Fruit fly (Drosophila melanogaster) whole organism, wandering third instar larva: ENCODE data around the gene CG31139.
A peak's percentile ranks its signal among the peaks of the same experiment; 100 is the strongest.

ENCODE experiments used
- Abd-B ChIP-seq: fragments of >200 bp; optimal IDR thresholded peaks from 2 replicates; lab custom pipeline; 2017; ENCODE audit warnings: missing biosample characterization, missing genetic modification characterization
- CG32264 ChIP-seq: fragments of 200-800 bp; sonication (Bioruptor generic); optimal IDR thresholded peaks from 2 replicates; lab custom pipeline; 2016; ENCODE audit warnings: missing biosample characterization, missing genetic modification characterization
- CG9705 ChIP-seq: fragments of 200-800 bp; sonication (Bioruptor generic); optimal IDR thresholded peaks from 2 replicates; lab custom pipeline; 2018; ENCODE audit warnings: missing biosample characterization, mild to moderate bottlenecking, missing genetic modification characterization
- CrebA ChIP-seq: fragments of 200-800 bp; sonication (Bioruptor generic); optimal IDR thresholded peaks from 2 replicates; lab custom pipeline; 2016; ENCODE audit warnings: missing biosample characterization, mild to moderate bottlenecking, missing genetic modification characterization, borderline replicate concordance
- Dfd ChIP-seq: fragments of >200 bp; optimal IDR thresholded peaks from 2 replicates; lab custom pipeline; 2017; ENCODE audit warnings: missing biosample characterization, missing genetic modification characterization
- Dif ChIP-seq: fragments of 200-275, 200-300 bp; sonication (Bioruptor generic); optimal IDR thresholded peaks from 2 replicates; lab custom pipeline; 2018; ENCODE audit warnings: missing biosample characterization, missing genetic modification characterization; ENCODE audit not compliant: partially characterized antibody
- GATAd ChIP-seq: sonication (Bioruptor generic); optimal IDR thresholded peaks from 2 replicates; lab custom pipeline; 2016; ENCODE audit warnings: missing biosample characterization, missing genetic modification characterization
- HLH106 ChIP-seq: fragments of 200-800 bp; optimal IDR thresholded peaks from 3 replicates; lab custom pipeline; 2019; ENCODE audit warnings: missing biosample characterization, mild to moderate bottlenecking, missing genetic modification characterization, moderate library complexity
- Hnf4 ChIP-seq: fragments of 200-800 bp; sonication (Bioruptor generic); optimal IDR thresholded peaks from 2 replicates; lab custom pipeline; 2016; ENCODE audit warnings: missing biosample characterization, mild to moderate bottlenecking, missing genetic modification characterization
- Hr78 ChIP-seq: fragments of >200 bp; optimal IDR thresholded peaks from 2 replicates; lab custom pipeline; 2017; ENCODE audit warnings: missing biosample characterization, missing genetic modification characterization
- Hr83 ChIP-seq: fragments of 200-300 bp; sonication (Bioruptor generic); optimal IDR thresholded peaks from 2 replicates; lab custom pipeline; 2016; ENCODE audit warnings: missing biosample characterization, mild to moderate bottlenecking, missing genetic modification characterization, moderate library complexity; ENCODE audit not compliant: poor library complexity, severe bottlenecking
- Jra ChIP-seq: sonication (Bioruptor generic); optimal IDR thresholded peaks from 2 replicates; lab custom pipeline; 2016; ENCODE audit warnings: missing biosample characterization, missing genetic modification characterization
- Mio ChIP-seq: sonication (Bioruptor generic); optimal IDR thresholded peaks from 2 replicates; lab custom pipeline; 2016; ENCODE audit warnings: missing biosample characterization, missing genetic modification characterization
- Myc ChIP-seq: fragments of >200 bp; optimal IDR thresholded peaks from 2 replicates; lab custom pipeline; 2017
- OdsH ChIP-seq: fragments of 200-800 bp; sonication (Bioruptor generic); optimal IDR thresholded peaks from 2 replicates; lab custom pipeline; 2016; ENCODE audit warnings: missing biosample characterization, mild to moderate bottlenecking, missing genetic modification characterization
- Rel ChIP-seq, 2 experiments: fragments of 200-800 bp; sonication (Bioruptor generic) in 1 of 2; optimal IDR thresholded peaks; 2 replicates in 1 of 2; 3 replicates in 1 of 2; lab custom pipeline; 2016 to 2019; ENCODE audit warnings: mild to moderate bottlenecking in 2 of 2, missing biosample characterization in 2 of 2, missing genetic modification characterization in 2 of 2, moderate library complexity in 1 of 2
- Sp1 ChIP-seq: fragments of 200-800 bp; sonication (Bioruptor generic); optimal IDR thresholded peaks from 3 replicates; lab custom pipeline; 2019; ENCODE audit warnings: missing biosample characterization, mild to moderate bottlenecking, missing genetic modification characterization, moderate library complexity
- Vsx2 ChIP-seq: fragments of 200-300, 225-300 bp; sonication (Bioruptor generic); optimal IDR thresholded peaks from 2 replicates; lab custom pipeline; 2018; ENCODE audit warnings: missing biosample characterization, missing genetic modification characterization; ENCODE audit not compliant: partially characterized antibody
- br ChIP-seq: fragments of 200-800 bp; sonication (Bioruptor generic); optimal IDR thresholded peaks from 2 replicates; lab custom pipeline; 2016; ENCODE audit warnings: missing biosample characterization, missing genetic modification characterization
- brk ChIP-seq: fragments of 200-800 bp; sonication (Bioruptor generic); optimal IDR thresholded peaks from 2 replicates; lab custom pipeline; 2016; ENCODE audit warnings: missing biosample characterization, mild to moderate bottlenecking, missing genetic modification characterization
- dl ChIP-seq, 2 experiments: fragments of 175-275, 200-275 bp in 1 of 2; fragments of 200-275 bp in 1 of 2; sonication (Bioruptor generic); optimal IDR thresholded peaks; lab custom pipeline; 2018; ENCODE audit warnings: mild to moderate bottlenecking in 2 of 2, missing biosample characterization in 2 of 2, missing genetic modification characterization in 2 of 2, moderate library complexity in 2 of 2; ENCODE audit not compliant: partially characterized antibody in 2 of 2, insufficient read depth in 1 of 2
- dmrt93B ChIP-seq: fragments of 200-800 bp; sonication (Bioruptor generic); optimal IDR thresholded peaks from 2 replicates; lab custom pipeline; 2018; ENCODE audit warnings: missing biosample characterization, mild to moderate bottlenecking, missing genetic modification characterization
- dsf ChIP-seq: sonication (Bioruptor generic); optimal IDR thresholded peaks from 2 replicates; lab custom pipeline; 2016; ENCODE audit warnings: missing biosample characterization, missing genetic modification characterization, borderline replicate concordance
- ey ChIP-seq: fragments of 200-800 bp; sonication (Bioruptor generic); optimal IDR thresholded peaks from 2 replicates; lab custom pipeline; 2016; ENCODE audit warnings: missing biosample characterization, missing genetic modification characterization
- foxo ChIP-seq, 2 experiments: fragments of 200-800 bp; sonication (Bioruptor generic); optimal IDR thresholded peaks; 2 replicates in 1 of 2; 3 replicates in 1 of 2; lab custom pipeline; 2016 to 2017; ENCODE audit warnings: missing biosample characterization in 2 of 2, missing genetic modification characterization in 2 of 2
- fru ChIP-seq: fragments of 200-800 bp; sonication (Bioruptor generic); optimal IDR thresholded peaks from 3 replicates; lab custom pipeline; 2016; ENCODE audit warnings: missing biosample characterization, mild to moderate bottlenecking, missing genetic modification characterization
- h ChIP-seq: fragments of 200-800 bp; sonication (Bioruptor generic); optimal IDR thresholded peaks from 3 replicates; lab custom pipeline; 2016; ENCODE audit warnings: missing biosample characterization, mild to moderate bottlenecking, missing genetic modification characterization
- jim ChIP-seq: fragments of 175-275, 200-325 bp; sonication (Bioruptor generic); optimal IDR thresholded peaks from 2 replicates; lab custom pipeline; 2016; ENCODE audit warnings: missing biosample characterization, mild to moderate bottlenecking, missing genetic modification characterization
- lola ChIP-seq: fragments of >200 bp; optimal IDR thresholded peaks from 2 replicates; lab custom pipeline; 2017; ENCODE audit warnings: missing biosample characterization, missing genetic modification characterization
- pan ChIP-seq: fragments of >200 bp; optimal IDR thresholded peaks from 2 replicates; lab custom pipeline; 2017
- psq ChIP-seq: fragments of 200-800 bp; sonication (Bioruptor generic); optimal IDR thresholded peaks from 3 replicates; lab custom pipeline; 2017; ENCODE audit warnings: missing biosample characterization, mild to moderate bottlenecking, missing genetic modification characterization, moderate library complexity
- rgr ChIP-seq: fragments of 200-800 bp; sonication (Bioruptor generic); optimal IDR thresholded peaks from 3 replicates; lab custom pipeline; 2016; ENCODE audit warnings: missing biosample characterization, mild to moderate bottlenecking, missing genetic modification characterization
- sage ChIP-seq: fragments of 200-800 bp; sonication (Bioruptor generic); optimal IDR thresholded peaks from 2 replicates; lab custom pipeline; 2016; ENCODE audit warnings: missing biosample characterization, mild to moderate bottlenecking, missing genetic modification characterization
- sv ChIP-seq: fragments of 200-800 bp; sonication (Bioruptor generic); optimal IDR thresholded peaks from 3 replicates; lab custom pipeline; 2016; ENCODE audit warnings: missing biosample characterization, missing genetic modification characterization
- tai ChIP-seq: sonication (Bioruptor generic); optimal IDR thresholded peaks from 2 replicates; lab custom pipeline; 2016; ENCODE audit warnings: missing biosample characterization, missing genetic modification characterization
- usp ChIP-seq: fragments of >200 bp; optimal IDR thresholded peaks from 2 replicates; lab custom pipeline; 2017; ENCODE audit warnings: missing biosample characterization, missing genetic modification characterization
- woc ChIP-seq: sonication (Bioruptor generic); optimal IDR thresholded peaks from 2 replicates; lab custom pipeline; 2016; ENCODE audit warnings: missing biosample characterization, mild to moderate bottlenecking, missing genetic modification characterization

CG31139 gene

DNA sequence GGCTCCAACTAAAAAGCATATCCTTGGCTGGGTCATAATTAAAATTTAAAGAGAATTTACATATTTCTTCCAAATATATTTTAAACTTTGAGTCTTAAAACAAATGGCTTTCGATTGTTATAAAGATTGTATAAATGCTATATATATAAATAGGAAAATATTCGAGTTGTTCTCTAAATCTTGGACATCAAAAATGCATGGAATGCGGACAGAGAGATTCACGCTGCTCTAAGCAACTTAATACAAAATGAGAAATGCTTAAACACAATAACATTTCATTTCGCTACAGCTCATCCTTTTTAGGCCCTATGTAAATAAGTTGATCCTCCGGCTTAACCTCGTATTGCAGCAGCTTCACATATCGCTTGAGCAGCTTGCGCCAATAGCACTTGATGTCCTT lies at the start of gene CG31139:
Gene CG31139, minus strand, starts transcription at position 101 of the 400 bp plus-strand sequence.
- no peak for TF ChIP-seq dl (GFP tag; optimal IDR thresholded peaks at IDR 0.05; lab: Kevin White, UChicago; ENCODE audit: insufficient read depth in 1 of 2, partially characterized antibody in 2 of 2)
- no peak for TF ChIP-seq Dfd
- TF ChIP-seq br: no peak
- TF ChIP-seq usp (GFP tag; lab: Kevin White, UChicago): no peak
- no peak for TF ChIP-seq sv (GFP tag; lab: Kevin White, UChicago)
- TF ChIP-seq dsf: no peak
- TF ChIP-seq Hr83 (GFP tag; lab: Kevin White, UChicago): no peak
- TF ChIP-seq CrebA (GFP tag; lab: Kevin White, UChicago): no peak
- no peak for TF ChIP-seq lola (GFP tag; lab: Kevin White, UChicago)
- no peak for TF ChIP-seq Myc (lab: Kevin White, UChicago)
- no peak for TF ChIP-seq jim (GFP tag; lab: Kevin White, UChicago)
- no peak for TF ChIP-seq CG32264 (GFP tag; lab: Kevin White, UChicago)
- TF ChIP-seq Mio (GFP tag; lab: Kevin White, UChicago): no peak
- TF ChIP-seq Hnf4 (GFP tag; lab: Kevin White, UChicago): no peak
- TF ChIP-seq woc (GFP tag; lab: Kevin White, UChicago): no peak
- no peak for TF ChIP-seq rgr (GFP tag; lab: Kevin White, UChicago)
- no peak for TF ChIP-seq psq (GFP tag; lab: Kevin White, UChicago)
- TF ChIP-seq fru (GFP tag; lab: Kevin White, UChicago): no peak

- TF ChIP-seq pan (lab: Kevin White, UChicago): no peak
- no peak for TF ChIP-seq OdsH (GFP tag; lab: Kevin White, UChicago)
- TF ChIP-seq Dif: no peak
- TF ChIP-seq tai (GFP tag; lab: Kevin White, UChicago): no peak
- TF ChIP-seq woc (GFP tag; lab: Kevin White, UChicago): no peak
- TF ChIP-seq Rel (GFP tag; optimal IDR thresholded peaks at IDR 0.05; lab: Kevin White, UChicago): no peak
- no peak for TF ChIP-seq Rel (tag; optimal IDR thresholded peaks at IDR 0.05; lab: Kevin White, UChicago)
- TF ChIP-seq Dfd: no peak
- TF ChIP-seq foxo (GFP tag; optimal IDR thresholded peaks at IDR 0.05; lab: Kevin White, UChicago): no peak
- TF ChIP-seq Myc (lab: Kevin White, UChicago): peak; percentile 96
Measured at dm6 chr3R:22793953-22794352, 45.1 kb upstream of the CG31139 start.

DNA sequence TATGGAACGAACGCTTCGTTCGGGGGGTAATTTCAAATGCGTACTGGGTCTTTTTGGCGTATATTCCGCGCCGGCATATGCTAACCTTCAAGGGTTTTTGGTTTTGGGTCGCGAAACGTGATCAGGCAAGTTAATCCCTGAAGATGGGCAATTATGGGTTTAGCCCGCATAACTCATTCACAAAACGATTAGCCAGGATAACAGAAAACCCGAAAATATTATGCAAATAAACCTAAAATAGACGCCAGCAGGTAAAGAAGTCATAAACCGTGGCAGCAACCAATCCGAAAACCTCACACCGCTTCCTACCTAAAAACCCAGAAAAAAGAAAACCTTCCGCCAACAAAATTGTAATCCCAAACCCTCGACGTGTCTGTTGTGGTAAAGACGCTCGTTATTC lies 40.2 kb upstream of the CG31139 start:
- TF ChIP-seq OdsH (GFP tag; lab: Kevin White, UChicago) (no peak), Myc (lab: Kevin White, UChicago) (no peak), dsf (no peak)

DNA sequence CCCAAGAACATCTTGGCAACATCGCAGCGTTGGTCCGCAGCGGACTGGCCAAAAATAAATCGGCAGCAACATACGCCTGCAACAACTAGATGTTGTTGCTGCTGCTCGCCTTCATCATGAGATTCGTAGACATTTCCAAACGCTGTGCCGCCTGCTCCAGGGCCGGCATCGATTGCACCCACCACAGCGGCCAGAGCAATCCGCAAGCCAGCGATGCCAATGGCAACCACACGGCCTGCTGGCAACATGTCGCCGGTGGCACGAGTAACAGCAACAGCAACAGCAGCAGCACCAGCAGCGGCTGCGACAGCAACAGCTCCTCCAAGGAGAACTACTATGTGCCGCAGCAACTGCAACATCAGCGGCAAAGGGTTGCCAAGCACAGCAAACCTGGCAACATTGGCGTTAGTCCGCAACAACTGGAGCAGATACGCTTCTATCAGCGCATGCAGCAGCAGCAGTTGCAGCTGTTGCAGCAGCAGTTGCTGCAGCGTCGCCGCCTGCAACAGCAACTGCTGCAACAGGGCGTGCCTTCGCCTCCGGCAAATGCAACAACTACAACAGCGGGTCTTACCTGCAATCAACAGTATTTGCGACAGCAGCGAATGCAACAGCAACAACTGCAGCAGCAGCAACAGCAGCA lies 35.9 kb upstream of the CG31139 start:
- TF ChIP-seq Dfd: peak; percentile 20
- no peak for TF ChIP-seq CG32264 (GFP tag; lab: Kevin White, UChicago)

DNA sequence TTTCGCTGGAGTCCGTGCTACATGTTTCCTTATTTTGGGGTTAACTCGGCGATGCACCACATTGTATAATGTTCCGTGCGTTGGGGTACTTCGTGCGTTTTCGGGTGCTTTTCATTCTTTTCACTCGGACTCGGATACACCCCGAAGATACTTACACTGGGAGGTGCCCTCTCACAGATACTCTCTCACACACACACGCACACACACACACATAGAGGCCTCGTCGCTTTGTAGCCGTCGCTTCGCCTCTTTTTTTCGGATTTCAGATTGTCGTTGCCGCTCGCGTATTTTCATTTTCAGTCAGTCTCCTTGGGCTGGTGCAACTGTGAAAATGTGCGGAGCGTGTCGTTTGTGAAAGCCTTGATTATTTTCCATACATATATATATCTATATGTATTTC lies 32.6 kb upstream of the CG31139 start:
- TF ChIP-seq dl (GFP tag; optimal IDR thresholded peaks at IDR 0.05; lab: Kevin White, UChicago; ENCODE audit: insufficient read depth in 1 of 2, partially characterized antibody in 2 of 2): no peak
- TF ChIP-seq jim (GFP tag; lab: Kevin White, UChicago): no peak
- no peak for TF ChIP-seq OdsH (GFP tag; lab: Kevin White, UChicago)
- TF ChIP-seq tai (GFP tag; lab: Kevin White, UChicago): no peak
- TF ChIP-seq Hr78 (GFP tag; lab: Kevin White, UChicago): no peak
- TF ChIP-seq CG32264 (GFP tag; lab: Kevin White, UChicago): no peak
- no peak for TF ChIP-seq dmrt93B (GFP tag; lab: Kevin White, UChicago)
- TF ChIP-seq brk: no peak
- peak; percentile 63 for TF ChIP-seq CrebA (GFP tag; lab: Kevin White, UChicago)
- TF ChIP-seq Mio (GFP tag; lab: Kevin White, UChicago): no peak
- TF ChIP-seq pan (lab: Kevin White, UChicago): no peak
- TF ChIP-seq fru (GFP tag; lab: Kevin White, UChicago): no peak
- TF ChIP-seq rgr (GFP tag; lab: Kevin White, UChicago): peak; percentile 49
- TF ChIP-seq GATAd (GFP tag; lab: Kevin White, UChicago): no peak
- peak; percentile 67 for TF ChIP-seq Hr83 (GFP tag; lab: Kevin White, UChicago)
- no peak for TF ChIP-seq psq (GFP tag; lab: Kevin White, UChicago)
- no peak for TF ChIP-seq Abd-B (GFP tag; lab: Kevin White, UChicago)
- no peak for TF ChIP-seq woc (GFP tag; lab: Kevin White, UChicago)
- TF ChIP-seq HLH106 (tag; lab: Kevin White, UChicago): no peak
- no peak for TF ChIP-seq ey (GFP tag; lab: Kevin White, UChicago)
- no peak for TF ChIP-seq Myc (lab: Kevin White, UChicago)
- peak; percentile 29 for TF ChIP-seq br
- TF ChIP-seq h (GFP tag; lab: Kevin White, UChicago): peak; percentile 30
- no peak for TF ChIP-seq Jra (GFP tag; lab: Kevin White, UChicago)
- no peak for TF ChIP-seq Vsx2
- TF ChIP-seq Rel (GFP tag; optimal IDR thresholded peaks at IDR 0.05; lab: Kevin White, UChicago): peak; percentile 50
- peak; percentile 9 for TF ChIP-seq Rel (tag; optimal IDR thresholded peaks at IDR 0.05; lab: Kevin White, UChicago)
- no peak for TF ChIP-seq sv (GFP tag; lab: Kevin White, UChicago)
- no peak for TF ChIP-seq CG9705
- no peak for TF ChIP-seq usp (GFP tag; lab: Kevin White, UChicago)
- peak; percentile 74 for TF ChIP-seq sage (GFP tag; lab: Kevin White, UChicago)
- TF ChIP-seq Sp1: peak; percentile 46
- TF ChIP-seq dsf: no peak
- no peak for TF ChIP-seq Dfd
